Worm (Caenorhabditis elegans) whole organism, young adult: ENCODE data around the gene T02G5.3.

Experiments
- attf-3 ChIP-seq: fragments of 200-800 bp; sonication (Bioruptor generic); conservative IDR thresholded peaks from 2 replicates; pipeline ENCODE4 v1.3.6; 2022; ENCODE audit warnings: missing genetic modification reagents, missing genetic modification characterization, missing compliant biosample characterization
- ceh-79 ChIP-seq: sonication (generic microtip); optimal IDR thresholded peaks from 2 replicates; lab custom pipeline; 2017; ENCODE audit warnings: mild to moderate bottlenecking, missing genetic modification characterization, missing compliant biosample characterization
- madf-8 ChIP-seq: fragments of 200-800 bp; sonication (Bioruptor generic); conservative IDR thresholded peaks from 2 replicates; pipeline ENCODE4 v1.3.6; 2022; ENCODE audit warnings: missing genetic modification reagents, missing genetic modification characterization, missing compliant biosample characterization
- sea-2 ChIP-seq: fragments of 200-800 bp; sonication (Bioruptor generic); IDR thresholded peaks from 2 replicates; pipeline ENCODE4 v1.3.6; 2022; ENCODE audit warnings: missing genetic modification characterization, missing compliant biosample characterization

- TF ChIP-seq sea-2 (GFP tag; lab: Robert Waterston, UW) (no peak), ceh-79 (no peak), attf-3 (GFP tag; lab: Robert Waterston, UW) (no peak), madf-8 (no peak)
Measured at ce11 chrII:7061730-7062129, 31.5 kb upstream of the T02G5.3 start, which contains the start of gene acs-6.
